Worm (Caenorhabditis elegans): ENCODE data around the gene T01B7.13.

- no peak for TF ChIP-seq daf-19 (GFP tag; conservative IDR thresholded peaks at IDR 0.05)
- TF ChIP-seq zag-1 (tag; optimal IDR thresholded peaks at IDR 0.05), result no peak
- TF ChIP-seq hif-1 (tag; optimal IDR thresholded peaks at IDR 0.05), result no peak
- no peak for TF ChIP-seq pha-4 (GFP tag; IDR thresholded peaks at IDR 0.05)
- TF ChIP-seq pha-4 (tag; optimal IDR thresholded peaks at IDR 0.05), result no peak
- TF ChIP-seq lin-39 (tag; optimal IDR thresholded peaks at IDR 0.05), result no peak
- no peak for TF ChIP-seq nhr-11 (tag; optimal IDR thresholded peaks at IDR 0.05)
- TF ChIP-seq egl-27 (tag; optimal IDR thresholded peaks at IDR 0.05), result no peak
- TF ChIP-seq saeg-2 (GFP tag; IDR thresholded peaks at IDR 0.05), result no peak
- no peak for TF ChIP-seq unc-39 (tag; optimal IDR thresholded peaks at IDR 0.05)
- TF ChIP-seq jun-1 (tag; optimal IDR thresholded peaks at IDR 0.05), result no peak
Observed at ce11 chrII:8751042-8751441, 35.8 kb downstream of the T01B7.13 start.

Data from whole organism, L4 larva.